Worm (Caenorhabditis elegans) whole organism, L2 larva: ENCODE results near the gene spin-3.

ENCODE experiments used
- C34F6.9 ChIP-seq: fragments of 150-350 bp; optimal IDR thresholded peaks from 2 replicates; lab custom pipeline; 2014; ENCODE audit warnings: missing biosample characterization, missing genetic modification characterization
- F13H6.1 ChIP-seq: sonication (generic microtip); optimal IDR thresholded peaks from 2 replicates; lab custom pipeline; 2016; ENCODE audit warnings: missing genetic modification characterization, missing compliant biosample characterization
- R02D3.7 ChIP-seq: fragments of 150-350 bp; optimal IDR thresholded peaks from 2 replicates; lab custom pipeline; 2014; ENCODE audit warnings: missing biosample characterization, missing genetic modification characterization
- ZK546.5 ChIP-seq: sonication (generic microtip); optimal IDR thresholded peaks from 2 replicates; lab custom pipeline; 2017; ENCODE audit warnings: missing biosample characterization, missing genetic modification characterization
- alr-1 ChIP-seq: fragments of 150-350 bp; optimal IDR thresholded peaks from 2 replicates; lab custom pipeline; 2014; ENCODE audit warnings: missing biosample characterization, missing genetic modification characterization
- aly-2 ChIP-seq: fragments of 150-350 bp; optimal IDR thresholded peaks from 2 replicates; lab custom pipeline; 2014; ENCODE audit warnings: missing biosample characterization, missing genetic modification characterization
- blmp-1 ChIP-seq: sonication (generic microtip); optimal IDR thresholded peaks from 2 replicates; lab custom pipeline; 2017; ENCODE audit warnings: missing genetic modification characterization, mild to moderate bottlenecking, missing compliant biosample characterization, antibody characterized with exemption, moderate library complexity; ENCODE audit not compliant: insufficient read depth
- ceh-82 ChIP-seq: fragments of 150-350 bp; optimal IDR thresholded peaks from 2 replicates; lab custom pipeline; 2014; ENCODE audit warnings: missing biosample characterization, missing genetic modification characterization
- crh-2 ChIP-seq: sonication (generic microtip); optimal IDR thresholded peaks from 2 replicates; lab custom pipeline; 2017; ENCODE audit warnings: missing biosample characterization, missing genetic modification characterization
- egl-27 ChIP-seq: sonication (generic microtip); optimal IDR thresholded peaks from 3 replicates; lab custom pipeline; 2017; ENCODE audit warnings: missing biosample characterization, missing genetic modification reagents, missing genetic modification characterization
- elt-1 ChIP-seq: fragments of 150-350 bp; optimal IDR thresholded peaks from 2 replicates; lab custom pipeline; 2014; ENCODE audit warnings: missing biosample characterization, missing genetic modification characterization
- elt-3 ChIP-seq: sonication (generic microtip); optimal IDR thresholded peaks from 2 replicates; lab custom pipeline; 2017; ENCODE audit warnings: missing biosample characterization, missing genetic modification characterization
- gmeb-1 ChIP-seq: fragments of 150-350 bp; optimal IDR thresholded peaks from 2 replicates; lab custom pipeline; 2014; ENCODE audit warnings: missing biosample characterization, missing genetic modification characterization
- lin-11 ChIP-seq: fragments of 150-350 bp; sonication (generic microtip); optimal IDR thresholded peaks from 2 replicates; lab custom pipeline; 2014; ENCODE audit warnings: missing biosample characterization, missing genetic modification characterization, inconsistent platforms, mixed read lengths
- lin-13 ChIP-seq: fragments of 150-350 bp; optimal IDR thresholded peaks from 2 replicates; lab custom pipeline; 2014; ENCODE audit warnings: missing biosample characterization, missing genetic modification reagents, missing genetic modification characterization
- lsy-2 ChIP-seq, 2 experiments: fragments of 150-350 bp in 1 of 2; sonication (generic microtip) in 1 of 2; optimal IDR thresholded peaks; 2 replicates each; lab custom pipeline; 2014 to 2017; ENCODE audit warnings: missing biosample characterization in 2 of 2, missing genetic modification characterization in 2 of 2
- mab-5 ChIP-seq: fragments of 150-350 bp; optimal IDR thresholded peaks from 2 replicates; lab custom pipeline; 2014; ENCODE audit warnings: missing biosample characterization, missing genetic modification characterization
- mbf-1 ChIP-seq: sonication (generic microtip); optimal IDR thresholded peaks from 2 replicates; lab custom pipeline; 2017; ENCODE audit warnings: missing biosample characterization, missing genetic modification characterization
- mdl-1 ChIP-seq, 2 experiments: fragments of 150-350 bp in 1 of 2; sonication (generic microtip) in 1 of 2; optimal IDR thresholded peaks; 2 replicates each; lab custom pipeline; 2017; ENCODE audit warnings: missing biosample characterization in 2 of 2, missing genetic modification characterization in 2 of 2
- nhr-11 ChIP-seq: fragments of 150-350 bp; optimal IDR thresholded peaks from 2 replicates; lab custom pipeline; 2014; ENCODE audit warnings: missing biosample characterization, missing genetic modification characterization
- nhr-12 ChIP-seq: fragments of 150-350 bp; optimal IDR thresholded peaks from 2 replicates; lab custom pipeline; 2014; ENCODE audit warnings: missing biosample characterization, missing genetic modification characterization
- nhr-129 ChIP-seq: fragments of 150-350 bp; optimal IDR thresholded peaks from 2 replicates; lab custom pipeline; 2014; ENCODE audit warnings: missing biosample characterization, missing genetic modification characterization
- nhr-21 ChIP-seq: fragments of 150-350 bp; optimal IDR thresholded peaks from 2 replicates; lab custom pipeline; 2014; ENCODE audit warnings: missing biosample characterization, missing genetic modification characterization
- nhr-23 ChIP-seq: fragments of 150-350 bp; optimal IDR thresholded peaks from 2 replicates; lab custom pipeline; 2014; ENCODE audit warnings: missing biosample characterization, missing genetic modification reagents, missing genetic modification characterization
- nhr-237 ChIP-seq: fragments of 150-350 bp; optimal IDR thresholded peaks from 2 replicates; lab custom pipeline; 2014; ENCODE audit warnings: missing biosample characterization, missing genetic modification characterization
- nhr-25 ChIP-seq: fragments of 150-350 bp; sonication (generic microtip); optimal IDR thresholded peaks from 3 replicates; lab custom pipeline; 2014; ENCODE audit warnings: missing biosample characterization, missing genetic modification characterization
- nhr-77 ChIP-seq: fragments of 150-350 bp; optimal IDR thresholded peaks from 2 replicates; lab custom pipeline; 2014; ENCODE audit warnings: missing biosample characterization, missing genetic modification characterization
- peb-1 ChIP-seq: fragments of 150-350 bp; optimal IDR thresholded peaks from 2 replicates; lab custom pipeline; 2014; ENCODE audit warnings: missing biosample characterization, missing genetic modification characterization
- sem-4 ChIP-seq: fragments of 150-350 bp; optimal IDR thresholded peaks from 2 replicates; lab custom pipeline; 2014; ENCODE audit warnings: missing biosample characterization, missing genetic modification reagents, missing genetic modification characterization
- skn-1 ChIP-seq: sonication (generic microtip); optimal IDR thresholded peaks from 2 replicates; lab custom pipeline; 2017; ENCODE audit warnings: missing biosample characterization, missing genetic modification characterization
- sma-3 ChIP-seq: sonication (generic microtip); optimal IDR thresholded peaks from 2 replicates; lab custom pipeline; 2016; ENCODE audit warnings: missing genetic modification reagents, missing genetic modification characterization, missing compliant biosample characterization
- sma-9 ChIP-seq, 2 experiments: fragments of 150-350 bp in 1 of 2; sonication (generic microtip) in 1 of 2; optimal IDR thresholded peaks; 2 replicates each; lab custom pipeline; 2014 to 2016; ENCODE audit warnings: missing genetic modification characterization in 2 of 2, mild to moderate bottlenecking in 1 of 2, missing biosample characterization in 1 of 2, missing compliant biosample characterization in 1 of 2, missing genetic modification reagents in 1 of 2, moderate library complexity in 1 of 2
- unc-39 ChIP-seq: fragments of 150-350 bp; optimal IDR thresholded peaks from 2 replicates; lab custom pipeline; 2014; ENCODE audit warnings: missing biosample characterization, missing genetic modification characterization
- unc-55 ChIP-seq: fragments of 150-350 bp; sonication (generic microtip); optimal IDR thresholded peaks from 3 replicates; lab custom pipeline; 2014; ENCODE audit warnings: missing biosample characterization, missing genetic modification reagents, missing genetic modification characterization
- unc-62 ChIP-seq: fragments of 150-350 bp; optimal IDR thresholded peaks from 2 replicates; lab custom pipeline; 2014; ENCODE audit warnings: missing biosample characterization, missing genetic modification reagents, missing genetic modification characterization
- ztf-1 ChIP-seq: fragments of 200-800 bp; sonication (Bioruptor generic); conservative IDR thresholded peaks from 2 replicates; pipeline ENCODE4 v1.3.6; 2022; ENCODE audit warnings: missing genetic modification characterization, missing compliant biosample characterization
- ztf-11 ChIP-seq: sonication (generic microtip); optimal IDR thresholded peaks from 2 replicates; lab custom pipeline; 2017; ENCODE audit warnings: missing biosample characterization, missing genetic modification characterization
- ztf-4 ChIP-seq: fragments of 150-350 bp; optimal IDR thresholded peaks from 2 replicates; lab custom pipeline; 2014; ENCODE audit warnings: missing biosample characterization, missing genetic modification characterization

The spin-3 gene

ce11 chrX:13110004-13110403 lies 20.0 kb upstream of the spin-3 start:
- TF ChIP-seq nhr-21 (tag; lab: Kevin White, UChicago): no peak
- no peak for TF ChIP-seq mbf-1
- TF ChIP-seq nhr-11: no peak
- no peak for TF ChIP-seq unc-39 (tag; lab: Kevin White, UChicago)
- TF ChIP-seq nhr-25 (tag; lab: Kevin White, UChicago): no peak
- TF ChIP-seq egl-27: no peak
- no peak for TF ChIP-seq ztf-11 (tag; lab: Kevin White, UChicago)
- TF ChIP-seq R02D3.7: no peak

- TF ChIP-seq lin-11 (tag; lab: Kevin White, UChicago): no peak
- TF ChIP-seq alr-1: no peak
- no peak for TF ChIP-seq ztf-11 (tag; lab: Kevin White, UChicago)
- TF ChIP-seq nhr-12 (tag; lab: Kevin White, UChicago): no peak
- TF ChIP-seq sma-9 (GFP tag; optimal IDR thresholded peaks at IDR 0.05; lab: Kevin White, UChicago): no peak
- TF ChIP-seq sma-9 (tag; optimal IDR thresholded peaks at IDR 0.05; lab: Kevin White, UChicago): no peak
- no peak for TF ChIP-seq ztf-1 (GFP tag; lab: Robert Waterston, UW)
- TF ChIP-seq unc-62 (GFP tag; lab: Kevin White, UChicago): no peak
- no peak for TF ChIP-seq skn-1 (tag; lab: Kevin White, UChicago)
- no peak for TF ChIP-seq mbf-1
- TF ChIP-seq mdl-1 (tag; optimal IDR thresholded peaks at IDR 0.05; lab: Kevin White, UChicago): no peak
- no peak for TF ChIP-seq R02D3.7
- no peak for TF ChIP-seq blmp-1 (tag; lab: Kevin White, UChicago)
- TF ChIP-seq lsy-2 (tag; optimal IDR thresholded peaks at IDR 0.05; lab: Kevin White, UChicago): no peak
- no peak for TF ChIP-seq elt-1 (tag; lab: Kevin White, UChicago)
- TF ChIP-seq ceh-82 (tag; lab: Kevin White, UChicago): no peak
- no peak for TF ChIP-seq gmeb-1
- TF ChIP-seq sma-3 (GFP tag; lab: Kevin White, UChicago): no peak
- no peak for TF ChIP-seq nhr-25 (tag; lab: Kevin White, UChicago)
- no peak for TF ChIP-seq nhr-21 (tag; lab: Kevin White, UChicago)
- TF ChIP-seq, all 48 proteins: peak for 0
Observed at ce11 chrX:13112664-13113063, 17.4 kb upstream of the spin-3 start.

ce11 chrX:13113457-13113856 lies 16.6 kb upstream of the spin-3 start, which contains the start of gene F17H10.2:
Gene F17H10.2, plus strand, starts transcription at chrX:13113772.
- TF ChIP-seq unc-55 (GFP tag; lab: Kevin White, UChicago) (no peak), nhr-129 (tag; lab: Kevin White, UChicago) (peak; percentile 56), blmp-1 (tag; lab: Kevin White, UChicago) (peak; percentile 88), nhr-21 (tag; lab: Kevin White, UChicago) (peak; percentile 40), skn-1 (tag; lab: Kevin White, UChicago) (no peak), sma-3 (GFP tag; lab: Kevin White, UChicago) (peak; percentile 80), mbf-1 (no peak), sma-9 (GFP tag; optimal IDR thresholded peaks at IDR 0.05; lab: Kevin White, UChicago) (peak; percentile 68), sma-9 (tag; optimal IDR thresholded peaks at IDR 0.05; lab: Kevin White, UChicago) (no peak), lin-11 (tag; lab: Kevin White, UChicago) (no peak), mdl-1 (tag; optimal IDR thresholded peaks at IDR 0.05; lab: Kevin White, UChicago) (peak in 1 of 2 experiments; percentile 32), nhr-25 (tag; lab: Kevin White, UChicago) (peak; percentile 81), aly-2 (tag; lab: Kevin White, UChicago) (no peak), crh-2 (tag; lab: Kevin White, UChicago) (peak; percentile 73)

- TF ChIP-seq ztf-4 (tag; lab: Kevin White, UChicago): no peak
- TF ChIP-seq unc-39 (tag; lab: Kevin White, UChicago): no peak
- no peak for TF ChIP-seq C34F6.9 (tag; lab: Kevin White, UChicago)
- TF ChIP-seq elt-3 (tag; lab: Kevin White, UChicago): no peak
- no peak for TF ChIP-seq sem-4 (tag; lab: Kevin White, UChicago)
- TF ChIP-seq F13H6.1 (tag; lab: Kevin White, UChicago): no peak
- no peak for TF ChIP-seq unc-55 (GFP tag; lab: Kevin White, UChicago)
- TF ChIP-seq ZK546.5: no peak
- TF ChIP-seq nhr-23 (tag; lab: Kevin White, UChicago): no peak
- no peak for TF ChIP-seq nhr-237 (tag; lab: Kevin White, UChicago)
- no peak for TF ChIP-seq ztf-11 (tag; lab: Kevin White, UChicago)
- no peak for TF ChIP-seq mab-5 (tag; lab: Kevin White, UChicago)
- no peak for TF ChIP-seq peb-1 (tag; lab: Kevin White, UChicago)
- no peak for TF ChIP-seq nhr-129 (tag; lab: Kevin White, UChicago)
- TF ChIP-seq lin-13 (GFP tag; lab: Kevin White, UChicago): no peak
- no peak for TF ChIP-seq nhr-21 (tag; lab: Kevin White, UChicago)
- no peak for TF ChIP-seq nhr-77
- TF ChIP-seq crh-2 (tag; lab: Kevin White, UChicago): no peak
- TF ChIP-seq elt-1 (tag; lab: Kevin White, UChicago): no peak
Observed at ce11 chrX:13115694-13116093, 14.4 kb upstream of the spin-3 start.
